Fruit fly (Drosophila melanogaster) whole organism, wandering third instar larva: Measurements from ENCODE around the gene Drice.

Source experiments
- CG32264 ChIP-seq: fragments of 200-800 bp; sonication (Bioruptor generic); optimal IDR thresholded peaks from 2 replicates; lab custom pipeline; 2016; ENCODE audit warnings: missing biosample characterization, missing genetic modification characterization
- CG9705 ChIP-seq: fragments of 200-800 bp; sonication (Bioruptor generic); optimal IDR thresholded peaks from 2 replicates; lab custom pipeline; 2018; ENCODE audit warnings: missing biosample characterization, mild to moderate bottlenecking, missing genetic modification characterization
- Dfd ChIP-seq: fragments of >200 bp; optimal IDR thresholded peaks from 2 replicates; lab custom pipeline; 2017; ENCODE audit warnings: missing biosample characterization, missing genetic modification characterization
- Dif ChIP-seq: fragments of 200-275, 200-300 bp; sonication (Bioruptor generic); optimal IDR thresholded peaks from 2 replicates; lab custom pipeline; 2018; ENCODE audit warnings: missing biosample characterization, missing genetic modification characterization; ENCODE audit not compliant: partially characterized antibody
- GATAd ChIP-seq: sonication (Bioruptor generic); optimal IDR thresholded peaks from 2 replicates; lab custom pipeline; 2016; ENCODE audit warnings: missing biosample characterization, missing genetic modification characterization
- HLH106 ChIP-seq: fragments of 200-800 bp; optimal IDR thresholded peaks from 3 replicates; lab custom pipeline; 2019; ENCODE audit warnings: missing biosample characterization, mild to moderate bottlenecking, missing genetic modification characterization, moderate library complexity
- Hnf4 ChIP-seq: fragments of 200-800 bp; sonication (Bioruptor generic); optimal IDR thresholded peaks from 2 replicates; lab custom pipeline; 2016; ENCODE audit warnings: missing biosample characterization, mild to moderate bottlenecking, missing genetic modification characterization
- Hr78 ChIP-seq: fragments of >200 bp; optimal IDR thresholded peaks from 2 replicates; lab custom pipeline; 2017; ENCODE audit warnings: missing biosample characterization, missing genetic modification characterization
- Hr83 ChIP-seq: fragments of 200-300 bp; sonication (Bioruptor generic); optimal IDR thresholded peaks from 2 replicates; lab custom pipeline; 2016; ENCODE audit warnings: missing biosample characterization, mild to moderate bottlenecking, missing genetic modification characterization, moderate library complexity; ENCODE audit not compliant: poor library complexity, severe bottlenecking
- Jra ChIP-seq: sonication (Bioruptor generic); optimal IDR thresholded peaks from 2 replicates; lab custom pipeline; 2016; ENCODE audit warnings: missing biosample characterization, missing genetic modification characterization
- Mio ChIP-seq: sonication (Bioruptor generic); optimal IDR thresholded peaks from 2 replicates; lab custom pipeline; 2016; ENCODE audit warnings: missing biosample characterization, missing genetic modification characterization
- Myc ChIP-seq: fragments of >200 bp; optimal IDR thresholded peaks from 2 replicates; lab custom pipeline; 2017
- N ChIP-seq: fragments of >200 bp; optimal IDR thresholded peaks from 2 replicates; lab custom pipeline; 2018; ENCODE audit warnings: missing biosample characterization, missing external identifiers, missing genetic modification characterization
- OdsH ChIP-seq: fragments of 200-800 bp; sonication (Bioruptor generic); optimal IDR thresholded peaks from 2 replicates; lab custom pipeline; 2016; ENCODE audit warnings: missing biosample characterization, mild to moderate bottlenecking, missing genetic modification characterization
- Rel ChIP-seq, 2 experiments: fragments of 200-800 bp; sonication (Bioruptor generic) in 1 of 2; optimal IDR thresholded peaks; 2 replicates in 1 of 2; 3 replicates in 1 of 2; lab custom pipeline; 2016 to 2019; ENCODE audit warnings: mild to moderate bottlenecking in 2 of 2, missing biosample characterization in 2 of 2, missing genetic modification characterization in 2 of 2, moderate library complexity in 1 of 2
- Sp1 ChIP-seq: fragments of 200-800 bp; sonication (Bioruptor generic); optimal IDR thresholded peaks from 3 replicates; lab custom pipeline; 2019; ENCODE audit warnings: missing biosample characterization, mild to moderate bottlenecking, missing genetic modification characterization, moderate library complexity
- Vsx2 ChIP-seq: fragments of 200-300, 225-300 bp; sonication (Bioruptor generic); optimal IDR thresholded peaks from 2 replicates; lab custom pipeline; 2018; ENCODE audit warnings: missing biosample characterization, missing genetic modification characterization; ENCODE audit not compliant: partially characterized antibody
- br ChIP-seq: fragments of 200-800 bp; sonication (Bioruptor generic); optimal IDR thresholded peaks from 2 replicates; lab custom pipeline; 2016; ENCODE audit warnings: missing biosample characterization, missing genetic modification characterization
- brk ChIP-seq: fragments of 200-800 bp; sonication (Bioruptor generic); optimal IDR thresholded peaks from 2 replicates; lab custom pipeline; 2016; ENCODE audit warnings: missing biosample characterization, mild to moderate bottlenecking, missing genetic modification characterization
- dl ChIP-seq, 2 experiments: fragments of 175-275, 200-275 bp in 1 of 2; fragments of 200-275 bp in 1 of 2; sonication (Bioruptor generic); optimal IDR thresholded peaks; lab custom pipeline; 2018; ENCODE audit warnings: mild to moderate bottlenecking in 2 of 2, missing biosample characterization in 2 of 2, missing genetic modification characterization in 2 of 2, moderate library complexity in 2 of 2; ENCODE audit not compliant: partially characterized antibody in 2 of 2, insufficient read depth in 1 of 2
- dsf ChIP-seq: sonication (Bioruptor generic); optimal IDR thresholded peaks from 2 replicates; lab custom pipeline; 2016; ENCODE audit warnings: missing biosample characterization, missing genetic modification characterization, borderline replicate concordance
- ey ChIP-seq: fragments of 200-800 bp; sonication (Bioruptor generic); optimal IDR thresholded peaks from 2 replicates; lab custom pipeline; 2016; ENCODE audit warnings: missing biosample characterization, missing genetic modification characterization
- foxo ChIP-seq, 2 experiments: fragments of 200-800 bp; sonication (Bioruptor generic); optimal IDR thresholded peaks; 2 replicates in 1 of 2; 3 replicates in 1 of 2; lab custom pipeline; 2016 to 2017; ENCODE audit warnings: missing biosample characterization in 2 of 2, missing genetic modification characterization in 2 of 2
- fru ChIP-seq: fragments of 200-800 bp; sonication (Bioruptor generic); optimal IDR thresholded peaks from 3 replicates; lab custom pipeline; 2016; ENCODE audit warnings: missing biosample characterization, mild to moderate bottlenecking, missing genetic modification characterization
- h ChIP-seq: fragments of 200-800 bp; sonication (Bioruptor generic); optimal IDR thresholded peaks from 3 replicates; lab custom pipeline; 2016; ENCODE audit warnings: missing biosample characterization, mild to moderate bottlenecking, missing genetic modification characterization
- lola ChIP-seq: fragments of >200 bp; optimal IDR thresholded peaks from 2 replicates; lab custom pipeline; 2017; ENCODE audit warnings: missing biosample characterization, missing genetic modification characterization
- pan ChIP-seq: fragments of >200 bp; optimal IDR thresholded peaks from 2 replicates; lab custom pipeline; 2017
- psq ChIP-seq: fragments of 200-800 bp; sonication (Bioruptor generic); optimal IDR thresholded peaks from 3 replicates; lab custom pipeline; 2017; ENCODE audit warnings: missing biosample characterization, mild to moderate bottlenecking, missing genetic modification characterization, moderate library complexity
- rgr ChIP-seq: fragments of 200-800 bp; sonication (Bioruptor generic); optimal IDR thresholded peaks from 3 replicates; lab custom pipeline; 2016; ENCODE audit warnings: missing biosample characterization, mild to moderate bottlenecking, missing genetic modification characterization
- sage ChIP-seq: fragments of 200-800 bp; sonication (Bioruptor generic); optimal IDR thresholded peaks from 2 replicates; lab custom pipeline; 2016; ENCODE audit warnings: missing biosample characterization, mild to moderate bottlenecking, missing genetic modification characterization
- tai ChIP-seq: sonication (Bioruptor generic); optimal IDR thresholded peaks from 2 replicates; lab custom pipeline; 2016; ENCODE audit warnings: missing biosample characterization, missing genetic modification characterization
- usp ChIP-seq: fragments of >200 bp; optimal IDR thresholded peaks from 2 replicates; lab custom pipeline; 2017; ENCODE audit warnings: missing biosample characterization, missing genetic modification characterization
- woc ChIP-seq: sonication (Bioruptor generic); optimal IDR thresholded peaks from 2 replicates; lab custom pipeline; 2016; ENCODE audit warnings: missing biosample characterization, mild to moderate bottlenecking, missing genetic modification characterization

Drice gene

dm6 chr3R:29798966-29799680 lies at the start of gene Drice, which contains the start of gene Rnb:
Gene Drice (plus strand): TSS chr3R:29799658.
Gene Rnb (minus strand): TSS chr3R:29799354.
- TF ChIP-seq h (GFP tag; lab: Kevin White, UChicago) (peak; percentile 70), Vsx2 (GFP tag; lab: Kevin White, UChicago) (no peak), CG32264 (GFP tag; lab: Kevin White, UChicago) (no peak), rgr (GFP tag; lab: Kevin White, UChicago) (peak; percentile 55), N (GFP tag; lab: Kevin White, UChicago) (no peak), br (GFP tag; lab: Kevin White, UChicago) (peak; percentile 50), lola (no peak), tai (GFP tag; lab: Kevin White, UChicago) (no peak), ey (peak; percentile 9), CG9705 (GFP tag; lab: Kevin White, UChicago) (peak; percentile 60), Hnf4 (GFP tag; lab: Kevin White, UChicago) (peak; percentile 70), sage (GFP tag; lab: Kevin White, UChicago) (no peak), Jra (GFP tag; lab: Kevin White, UChicago) (no peak), GATAd (GFP tag; lab: Kevin White, UChicago) (no peak), pan (lab: Kevin White, UChicago) (no peak), fru (GFP tag; lab: Kevin White, UChicago) (peak; percentile 33), usp (no peak), psq (GFP tag; lab: Kevin White, UChicago) (peak; percentile 17), dl (GFP tag; optimal IDR thresholded peaks at IDR 0.05; lab: Kevin White, UChicago; ENCODE audit: insufficient read depth in 1 of 2, partially characterized antibody in 2 of 2) (no peak), brk (no peak), Dfd (GFP tag; lab: Kevin White, UChicago) (no peak), Dif (GFP tag; lab: Kevin White, UChicago) (no peak), woc (GFP tag; lab: Kevin White, UChicago) (peak; percentile 71), Sp1 (GFP tag; lab: Kevin White, UChicago) (peak; percentile 50), Hr78 (GFP tag; lab: Kevin White, UChicago) (no peak), HLH106 (tag; lab: Kevin White, UChicago) (peak; percentile 70), OdsH (GFP tag; lab: Kevin White, UChicago) (peak; percentile 9), Hr83 (GFP tag; lab: Kevin White, UChicago) (peak; percentile 70), Myc (lab: Kevin White, UChicago) (peak; percentile 90), foxo (GFP tag; optimal IDR thresholded peaks at IDR 0.05; lab: Kevin White, UChicago) (peak in 1 of 2 experiments; percentile 44), Rel (GFP tag; optimal IDR thresholded peaks at IDR 0.05; lab: Kevin White, UChicago) (no peak), Rel (tag; optimal IDR thresholded peaks at IDR 0.05; lab: Kevin White, UChicago) (no peak)
- TF ChIP-seq, all 38 proteins: peak for 15

DNA sequence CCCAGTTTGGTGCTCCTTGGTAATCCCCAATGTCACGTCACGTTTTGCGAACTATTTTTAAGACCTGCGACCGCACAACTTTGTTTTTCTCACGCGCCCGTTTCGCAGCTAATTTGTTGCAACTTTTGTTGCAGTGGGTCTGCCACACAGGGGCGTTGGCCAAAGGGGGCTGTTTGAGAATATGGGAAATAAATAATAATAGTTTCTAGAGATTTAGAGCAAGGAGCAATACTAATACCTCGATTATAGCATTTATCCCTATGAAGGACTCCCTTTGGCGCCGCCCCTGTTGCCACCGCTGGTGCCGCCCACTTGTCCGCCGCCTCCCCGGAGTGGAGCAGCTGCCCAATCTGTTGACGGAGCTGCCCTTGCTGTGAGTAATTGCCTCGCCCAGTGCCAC lies 44.2 kb upstream of the Drice start:
- TF ChIP-seq Rel (GFP tag; optimal IDR thresholded peaks at IDR 0.05; lab: Kevin White, UChicago) = no peak
- no peak for TF ChIP-seq Rel (tag; optimal IDR thresholded peaks at IDR 0.05; lab: Kevin White, UChicago)
- TF ChIP-seq foxo (GFP tag; optimal IDR thresholded peaks at IDR 0.05; lab: Kevin White, UChicago) = peak in 1 of 2 experiments; percentile 1

- no peak for TF ChIP-seq usp
- no peak for TF ChIP-seq br (GFP tag; lab: Kevin White, UChicago)
- no peak for TF ChIP-seq CG32264 (GFP tag; lab: Kevin White, UChicago)
- no peak for TF ChIP-seq Mio
- no peak for TF ChIP-seq ey
- no peak for TF ChIP-seq HLH106 (tag; lab: Kevin White, UChicago)
- TF ChIP-seq, all 38 proteins: peak for 0
Measured at dm6 chr3R:29756153-29756552, 43.3 kb upstream of the Drice start.

DNA sequence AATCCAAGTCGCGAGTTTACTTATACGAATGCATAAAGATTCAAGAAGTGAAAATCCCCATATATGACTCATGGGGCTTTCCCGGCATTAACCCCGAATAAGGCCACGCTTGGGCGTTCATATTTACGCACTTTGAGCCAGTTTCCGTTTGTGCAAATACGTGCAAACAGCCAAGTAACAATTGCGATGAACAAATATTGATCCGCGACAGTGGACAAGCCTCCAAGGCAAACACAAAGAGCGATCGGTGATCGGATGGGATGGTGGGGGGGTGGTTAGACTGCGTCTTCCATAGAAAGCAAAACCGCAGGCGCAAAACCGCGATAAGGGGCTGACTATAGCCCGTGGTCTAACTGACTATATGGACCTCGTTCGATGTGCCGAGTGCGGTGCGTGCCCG lies 42.2 kb upstream of the Drice start:
- no peak for TF ChIP-seq Rel (GFP tag; optimal IDR thresholded peaks at IDR 0.05; lab: Kevin White, UChicago)
- peak; percentile 63 for TF ChIP-seq Rel (tag; optimal IDR thresholded peaks at IDR 0.05; lab: Kevin White, UChicago)
- peak; percentile 15 for TF ChIP-seq rgr (GFP tag; lab: Kevin White, UChicago)
- no peak for TF ChIP-seq Hr78 (GFP tag; lab: Kevin White, UChicago)
- no peak for TF ChIP-seq dsf
